Worm (Caenorhabditis elegans) whole organism, midembryonic: ENCODE data around the gene nhr-198.

ENCODE experiments used
- T22C8.4 ChIP-seq: fragments of 200-800 bp; sonication (Bioruptor generic); IDR thresholded peaks from 2 replicates; pipeline ENCODE4 v1.3.6; 2022; ENCODE audit warnings: missing genetic modification characterization, missing compliant biosample characterization
- cog-1 ChIP-seq: sonication (generic microtip); optimal IDR thresholded peaks from 2 replicates; lab custom pipeline; 2016; ENCODE audit warnings: missing genetic modification characterization, missing compliant biosample characterization
- flt-1 ChIP-seq: fragments of 200-800 bp; sonication (Bioruptor generic); IDR thresholded peaks from 2 replicates; pipeline ENCODE4 v1.3.6; 2022; ENCODE audit warnings: missing genetic modification characterization, missing compliant biosample characterization
- klf-2 ChIP-seq: fragments of 200-800 bp; sonication (Bioruptor generic); conservative IDR thresholded peaks from 2 replicates; pipeline ENCODE4 v1.3.6; 2022; ENCODE audit warnings: missing genetic modification reagents, missing genetic modification characterization, missing compliant biosample characterization
- med-1 ChIP-seq: sonication (generic microtip); optimal IDR thresholded peaks from 2 replicates; lab custom pipeline; 2017; ENCODE audit warnings: missing genetic modification characterization, mild to moderate bottlenecking, missing compliant biosample characterization, antibody characterized with exemption, missing genetic modification reagents; ENCODE audit not compliant: insufficient read depth
- ref-1 ChIP-seq: fragments of 200-800 bp; sonication (Bioruptor generic); conservative IDR thresholded peaks from 2 replicates; pipeline ENCODE4 v1.3.6; 2022; ENCODE audit warnings: missing genetic modification reagents, missing genetic modification characterization, missing compliant biosample characterization
- tab-1 ChIP-seq: fragments of 200-800 bp; sonication (Bioruptor generic); IDR thresholded peaks from 2 replicates; pipeline ENCODE4 v1.3.6; 2022; ENCODE audit warnings: missing genetic modification characterization, missing compliant biosample characterization
- ztf-23 ChIP-seq: fragments of 200-800 bp; sonication (Bioruptor generic); IDR thresholded peaks from 2 replicates; pipeline ENCODE4 v1.3.6; 2022; ENCODE audit warnings: missing genetic modification reagents, missing genetic modification characterization, missing compliant biosample characterization
- ztf-29 ChIP-seq: fragments of 200-800 bp; sonication (Bioruptor generic); IDR thresholded peaks from 2 replicates; pipeline ENCODE4 v1.3.6; 2022; ENCODE audit warnings: missing genetic modification reagents, missing genetic modification characterization, missing compliant biosample characterization

- TF ChIP-seq T22C8.4: no peak
- no peak for TF ChIP-seq ztf-23
- TF ChIP-seq ztf-29 (GFP tag; lab: Robert Waterston, UW): no peak
- no peak for TF ChIP-seq ref-1 (GFP tag; lab: Robert Waterston, UW)
- TF ChIP-seq flt-1 (GFP tag; lab: Robert Waterston, UW): no peak
- no peak for TF ChIP-seq cog-1 (tag; lab: Kevin White, UChicago)
- TF ChIP-seq tab-1 (GFP tag; lab: Robert Waterston, UW): no peak
- TF ChIP-seq klf-2: no peak
- no peak for TF ChIP-seq med-1 (GFP tag; lab: Kevin White, UChicago)
Observed at ce11 chrV:15687660-15688059, 6.1 kb upstream of the nhr-198 start, which contains the start of gene nhr-197.
